Fruit fly (Drosophila melanogaster): ENCODE data around the gene CG13116.

CG13116 gene

DNA sequence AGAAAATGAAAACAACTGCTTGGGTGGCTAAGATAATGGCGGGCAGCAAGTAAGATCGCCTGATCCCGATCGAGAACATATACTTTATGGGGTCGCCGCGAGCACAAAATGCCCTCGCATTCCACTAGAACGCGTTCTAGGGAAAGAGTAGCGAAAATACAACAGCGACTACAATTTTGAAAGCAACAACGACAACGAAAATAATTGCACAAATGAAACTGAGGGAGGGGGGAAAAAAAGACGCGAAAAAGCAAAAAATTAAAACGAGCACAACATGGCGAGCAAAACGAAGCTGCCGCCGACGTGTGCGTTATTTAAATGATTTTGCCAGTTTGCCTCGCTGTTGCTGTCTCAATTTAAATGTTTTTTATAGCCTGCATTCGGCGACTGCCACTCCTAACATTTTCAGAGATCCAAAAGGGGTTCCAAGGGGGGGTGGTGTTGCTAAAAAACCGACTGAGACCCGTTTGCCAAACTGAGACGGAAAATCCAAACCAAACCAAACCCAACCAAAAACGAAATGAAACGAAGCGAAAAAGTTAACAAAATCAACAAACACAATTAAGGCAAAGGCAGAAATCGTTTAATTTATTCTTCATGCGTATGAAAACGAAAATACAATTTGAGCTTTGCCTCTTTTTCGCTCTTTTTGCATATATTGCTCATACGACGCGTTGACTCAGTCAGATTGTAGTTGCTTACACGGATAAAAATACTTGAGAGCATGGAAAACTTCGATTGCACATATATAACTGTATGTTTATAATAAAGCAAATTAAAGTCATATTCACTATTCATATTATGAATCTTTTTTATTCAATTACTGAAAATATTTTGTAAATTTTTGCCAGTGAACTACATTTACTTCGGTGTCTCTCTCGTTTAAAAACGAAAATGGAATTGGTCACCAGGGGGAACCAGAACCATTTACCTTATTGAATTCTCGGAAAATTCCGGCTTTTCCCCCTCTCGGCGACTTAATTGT, 37.1 kb upstream of the CG13116 start (continued):
- TF ChIP-seq CG30020 (tag; optimal IDR thresholded peaks at IDR 0.05) (no peak), chinmo (GFP tag; IDR thresholded peaks at IDR 0.05; ENCODE audit: partially characterized antibody) (peak; percentile 97; the same call in 3 of the 4 replicates), CG2129 (GFP tag; IDR thresholded peaks at IDR 0.05; ENCODE audit: partially characterized antibody) (no peak), CG18599 (GFP tag; optimal IDR thresholded peaks at IDR 0.05) (peak; percentile 76), Tbp (GFP tag; optimal IDR thresholded peaks at IDR 0.05) (no peak), amos (GFP tag; IDR thresholded peaks at IDR 0.05; ENCODE audit: partially characterized antibody) (no peak), CG11504 (tag; optimal IDR thresholded peaks at IDR 0.05) (peak; percentile 75), CG14965 (GFP tag; optimal IDR thresholded peaks at IDR 0.05; ENCODE audit: borderline replicate concordance) (no peak), nom (GFP tag; optimal IDR thresholded peaks at IDR 0.05) (peak; percentile 15), ranshi (GFP tag; IDR thresholded peaks at IDR 0.05) (peak; percentile 82), caup (GFP tag; optimal IDR thresholded peaks at IDR 0.05; ENCODE audit: severe bottlenecking) (peak; percentile 58), slp2 (GFP tag; optimal IDR thresholded peaks at IDR 0.05) (no peak), CG6254 (GFP tag; optimal IDR thresholded peaks at IDR 0.05) (no peak), CTCF (GFP tag; optimal IDR thresholded peaks at IDR 0.05) (no peak), cas (GFP tag; IDR thresholded peaks at IDR 0.05) (peak; percentile 57), Mes4 (GFP tag; optimal IDR thresholded peaks at IDR 0.05) (no peak), Ets65A (GFP tag) (no peak), hth (optimal IDR thresholded peaks at IDR 0.05) (no peak), CG7786 (GFP tag; optimal IDR thresholded peaks at IDR 0.05) (no peak), CG1602 (GFP tag; optimal IDR thresholded peaks at IDR 0.05) (peak; percentile 16), CG33213 (GFP tag; optimal IDR thresholded peaks at IDR 0.05) (no peak), HLH54F (GFP tag; optimal IDR thresholded peaks at IDR 0.05) (peak; percentile 0), sc (optimal IDR thresholded peaks at IDR 0.05) (no peak), sc (GFP tag; optimal IDR thresholded peaks at IDR 0.05) (no peak), Fer1 (GFP tag; optimal IDR thresholded peaks at IDR 0.05) (peak; percentile 58), maf-S (GFP tag; optimal IDR thresholded peaks at IDR 0.05) (no peak), H2.0 (GFP tag; IDR thresholded peaks at IDR 0.05) (peak; percentile 81), CG16815 (GFP tag; optimal IDR thresholded peaks at IDR 0.05) (peak; percentile 2), HLH4C (GFP tag; IDR thresholded peaks at IDR 0.05; ENCODE audit: partially characterized antibody) (no peak), sens (GFP tag) (peak; percentile 87), CG12391 (tag; optimal IDR thresholded peaks at IDR 0.05) (peak; percentile 55), tgo (GFP tag; IDR thresholded peaks at IDR 0.05) (peak; percentile 88), grau (tag; optimal IDR thresholded peaks at IDR 0.05) (peak; percentile 71), stwl (tag; optimal IDR thresholded peaks at IDR 0.05) (no peak), CG7372 (GFP tag; IDR thresholded peaks at IDR 0.05) (peak; percentile 76), CG34376 (GFP tag; optimal IDR thresholded peaks at IDR 0.05) (no peak), CG14710 (tag; optimal IDR thresholded peaks at IDR 0.05) (no peak), Nf-YA (GFP tag; IDR thresholded peaks at IDR 0.05) (peak; percentile 58), PHDP (tag; optimal IDR thresholded peaks at IDR 0.05) (peak; percentile 79), aop (GFP tag; IDR thresholded peaks at IDR 0.05) (no peak), pho (GFP tag; optimal IDR thresholded peaks at IDR 0.05) (peak; percentile 40), CG8388 (GFP tag; optimal IDR thresholded peaks at IDR 0.05) (peak; percentile 19), Sox102F (GFP tag; optimal IDR thresholded peaks at IDR 0.05) (peak; percentile 63), CG11560 (tag; IDR thresholded peaks at IDR 0.05) (peak; percentile 67), yki (optimal IDR thresholded peaks at IDR 0.05) (no peak), C15 (GFP tag; IDR thresholded peaks at IDR 0.05) (peak; percentile 65; the same call in 2 of the 3 replicates), CG11723 (GFP tag; optimal IDR thresholded peaks at IDR 0.05) (no peak), NK7.1 (GFP tag; optimal IDR thresholded peaks at IDR 0.05) (no peak), CG12744 (GFP tag; optimal IDR thresholded peaks at IDR 0.05) (peak; percentile 40), CG10274 (GFP tag; optimal IDR thresholded peaks at IDR 0.05) (no peak)
